Worm (Caenorhabditis elegans) whole organism, midembryonic: Measurements from ENCODE around the gene F26A1.7.

ENCODE experiments used
- cog-1 ChIP-seq: sonication (generic microtip); optimal IDR thresholded peaks from 2 replicates; lab custom pipeline; 2016; ENCODE audit warnings: missing genetic modification characterization, missing compliant biosample characterization
- flt-1 ChIP-seq: fragments of 200-800 bp; sonication (Bioruptor generic); IDR thresholded peaks from 2 replicates; pipeline ENCODE4 v1.3.6; 2022; ENCODE audit warnings: missing genetic modification characterization, missing compliant biosample characterization
- klf-2 ChIP-seq: fragments of 200-800 bp; sonication (Bioruptor generic); conservative IDR thresholded peaks from 2 replicates; pipeline ENCODE4 v1.3.6; 2022; ENCODE audit warnings: missing genetic modification reagents, missing genetic modification characterization, missing compliant biosample characterization
- ztf-23 ChIP-seq: fragments of 200-800 bp; sonication (Bioruptor generic); IDR thresholded peaks from 2 replicates; pipeline ENCODE4 v1.3.6; 2022; ENCODE audit warnings: missing genetic modification reagents, missing genetic modification characterization, missing compliant biosample characterization
- ztf-29 ChIP-seq: fragments of 200-800 bp; sonication (Bioruptor generic); IDR thresholded peaks from 2 replicates; pipeline ENCODE4 v1.3.6; 2022; ENCODE audit warnings: missing genetic modification reagents, missing genetic modification characterization, missing compliant biosample characterization

ce11 chrIII:4830207-4830606, 10.5 kb upstream of the F26A1.7 start, which contains the start of gene nspd-9:
- no peak for TF ChIP-seq ztf-23 (GFP tag; lab: Robert Waterston, UW)
- TF ChIP-seq flt-1 (GFP tag; lab: Robert Waterston, UW): no peak
- no peak for TF ChIP-seq ztf-29 (GFP tag; lab: Robert Waterston, UW)
- TF ChIP-seq cog-1 (tag; lab: Kevin White, UChicago): no peak
- TF ChIP-seq klf-2 (GFP tag; lab: Robert Waterston, UW): no peak
